Fruit fly (Drosophila melanogaster) Kc167 (cell line): ENCODE data around the gene GABA-B-R3.

Experiments
- Myc ChIP-seq: fragments of >200 bp; optimal IDR thresholded peaks from 2 replicates; lab custom pipeline; 2017; ENCODE audit warnings: missing external identifiers
- Sin3A ChIP-seq: fragments of >200 bp; optimal IDR thresholded peaks from 2 replicates; lab custom pipeline; 2018; ENCODE audit warnings: missing external identifiers
- h ChIP-seq: fragments of >200 bp; optimal IDR thresholded peaks from 3 replicates; lab custom pipeline; 2018; ENCODE audit warnings: missing external identifiers
- insv ChIP-seq: fragments of >200 bp; optimal IDR thresholded peaks from 3 replicates; lab custom pipeline; 2018; ENCODE audit warnings: missing external identifiers
- psq ChIP-seq: fragments of >200 bp; optimal IDR thresholded peaks from 2 replicates; lab custom pipeline; 2017; ENCODE audit warnings: missing external identifiers
- ttk ChIP-seq: sonication (Bioruptor generic); optimal IDR thresholded peaks from 2 replicates; lab custom pipeline; 2017; ENCODE audit warnings: missing external identifiers

GABA-B-R3 gene

DNA sequence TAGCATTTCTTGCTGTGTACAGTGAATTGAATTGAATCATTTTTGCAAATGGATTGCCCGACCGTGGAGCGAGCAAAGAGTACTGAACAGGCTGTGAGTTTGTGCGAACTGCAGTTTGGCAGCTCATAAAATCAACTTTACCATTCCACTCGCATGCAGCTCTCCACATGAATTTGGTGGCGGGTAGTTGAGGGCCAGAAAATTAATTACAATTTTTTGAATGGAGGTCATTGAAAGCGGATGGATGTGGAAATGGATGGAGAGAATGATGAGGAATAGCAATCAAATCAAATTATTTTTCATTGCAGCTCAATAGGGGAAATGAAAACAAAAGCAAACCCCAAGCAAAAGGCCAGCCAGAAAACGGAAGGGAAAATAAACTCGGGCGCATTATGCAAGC, at the start of gene GABA-B-R3:
TSS of gene GABA-B-R3 (plus strand) at position 301 of the 400 bp plus-strand sequence.
- no peak for TF ChIP-seq Myc (lab: Kevin White, UChicago)
- no peak for TF ChIP-seq Sin3A (lab: Kevin White, UChicago)
- no peak for TF ChIP-seq psq (lab: Kevin White, UChicago)
- no peak for TF ChIP-seq insv
- TF ChIP-seq h: no peak
- TF ChIP-seq ttk (lab: Kevin White, UChicago): no peak

dm6 chr2L:700787-701186, 49.0 kb upstream of the GABA-B-R3 start:
- TF ChIP-seq ttk (lab: Kevin White, UChicago) (no peak), h (no peak), insv (no peak), Myc (lab: Kevin White, UChicago) (no peak), Sin3A (lab: Kevin White, UChicago) (no peak), psq (lab: Kevin White, UChicago) (no peak)

DNA sequence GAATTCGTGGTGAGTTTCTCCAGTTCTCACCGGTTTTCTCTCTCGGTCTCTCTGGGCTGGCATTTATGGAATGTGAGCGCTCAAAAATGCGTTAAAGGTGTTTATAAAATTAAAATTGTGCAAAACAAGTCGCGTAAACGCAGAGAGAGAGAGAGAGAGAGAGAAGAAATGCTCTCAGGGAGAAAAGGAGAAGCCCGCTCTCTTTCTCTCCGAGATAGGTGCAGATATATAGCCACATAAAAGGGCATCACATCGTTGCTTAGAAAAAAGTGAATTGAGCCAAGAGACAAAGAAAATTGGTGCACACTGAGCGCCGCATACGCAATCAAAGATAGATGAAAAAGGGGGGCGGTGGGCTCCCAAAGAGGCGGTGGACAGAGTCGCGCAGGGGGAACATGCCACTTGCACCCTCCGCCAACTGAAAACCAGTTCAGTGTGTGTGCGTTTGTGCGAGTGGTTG, 47.8 kb upstream of the GABA-B-R3 start:
- TF ChIP-seq psq (lab: Kevin White, UChicago) (no peak), Myc (lab: Kevin White, UChicago) (no peak), insv (no peak), ttk (lab: Kevin White, UChicago) (no peak), h (no peak), Sin3A (lab: Kevin White, UChicago) (no peak)

dm6 chr2L:705216-705615, 44.5 kb upstream of the GABA-B-R3 start:
- TF ChIP-seq psq (lab: Kevin White, UChicago): no peak

DNA sequence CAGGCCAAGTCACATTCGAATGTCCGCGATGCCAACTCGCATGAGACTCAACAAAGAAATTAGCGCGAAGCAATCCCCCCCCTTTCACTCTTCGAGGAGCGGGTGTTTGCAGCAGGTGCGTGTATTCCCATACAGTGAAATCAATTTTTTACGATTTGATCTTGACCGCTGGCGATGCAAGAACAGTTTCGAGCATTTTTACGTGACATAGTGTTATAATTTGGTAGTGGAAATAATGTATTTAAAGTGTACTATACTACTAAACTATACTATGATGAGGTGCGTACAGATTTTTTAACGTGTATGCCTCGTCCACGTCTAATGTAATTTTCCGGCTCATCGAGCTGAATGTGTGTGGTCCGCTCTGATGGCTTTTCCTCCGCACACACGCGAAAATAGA, 37.5 kb upstream of the GABA-B-R3 start:
- no peak for TF ChIP-seq ttk (lab: Kevin White, UChicago)
- no peak for TF ChIP-seq Myc (lab: Kevin White, UChicago)
- no peak for TF ChIP-seq Sin3A (lab: Kevin White, UChicago)
- no peak for TF ChIP-seq h
- no peak for TF ChIP-seq psq (lab: Kevin White, UChicago)
- TF ChIP-seq insv: no peak

- no peak for TF ChIP-seq Sin3A (lab: Kevin White, UChicago)
- TF ChIP-seq insv: no peak
- TF ChIP-seq Myc (lab: Kevin White, UChicago): no peak
- no peak for TF ChIP-seq psq (lab: Kevin White, UChicago)
Observed at dm6 chr2L:713232-713631, 36.5 kb upstream of the GABA-B-R3 start.

dm6 chr2L:714747-715488, 34.8 kb upstream of the GABA-B-R3 start, which contains the start of gene ds:
TSS of gene ds (minus strand) at chr2L:714983.
- TF ChIP-seq Myc (lab: Kevin White, UChicago) (no peak), Sin3A (lab: Kevin White, UChicago) (no peak), h (no peak), ttk (lab: Kevin White, UChicago) (no peak), psq (lab: Kevin White, UChicago) (no peak), insv (no peak)

DNA sequence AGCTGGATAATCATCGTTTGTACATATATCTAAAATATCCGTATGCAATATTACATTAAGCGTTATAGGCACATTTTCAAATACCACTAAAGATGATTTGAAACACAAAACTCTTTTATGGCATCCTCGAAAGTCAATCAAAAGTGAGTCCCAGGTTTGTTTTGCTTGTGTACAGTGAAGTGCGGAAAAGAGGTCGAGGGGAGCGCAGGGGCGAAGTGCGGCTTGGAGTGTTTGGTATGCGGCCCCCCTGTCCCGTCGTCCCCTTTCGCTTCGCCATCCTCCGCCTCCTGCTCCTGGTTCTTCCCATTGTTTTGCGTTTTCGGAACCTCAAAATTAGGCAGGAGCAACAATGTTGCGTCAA, 34.3 kb upstream of the GABA-B-R3 start:
- TF ChIP-seq insv (no peak), h (no peak), psq (lab: Kevin White, UChicago) (no peak), ttk (lab: Kevin White, UChicago) (no peak), Myc (lab: Kevin White, UChicago) (no peak), Sin3A (lab: Kevin White, UChicago) (no peak)

dm6 chr2L:716547-716946, 33.2 kb upstream of the GABA-B-R3 start:
- TF ChIP-seq h (no peak), ttk (lab: Kevin White, UChicago) (no peak), Myc (lab: Kevin White, UChicago) (no peak), Sin3A (lab: Kevin White, UChicago) (no peak), psq (lab: Kevin White, UChicago) (no peak), insv (no peak)

dm6 chr2L:717783-718182, 32.0 kb upstream of the GABA-B-R3 start:
- TF ChIP-seq psq (lab: Kevin White, UChicago) (no peak), ttk (lab: Kevin White, UChicago) (no peak), insv (no peak), Sin3A (lab: Kevin White, UChicago) (no peak), h (no peak), Myc (lab: Kevin White, UChicago) (no peak)

DNA sequence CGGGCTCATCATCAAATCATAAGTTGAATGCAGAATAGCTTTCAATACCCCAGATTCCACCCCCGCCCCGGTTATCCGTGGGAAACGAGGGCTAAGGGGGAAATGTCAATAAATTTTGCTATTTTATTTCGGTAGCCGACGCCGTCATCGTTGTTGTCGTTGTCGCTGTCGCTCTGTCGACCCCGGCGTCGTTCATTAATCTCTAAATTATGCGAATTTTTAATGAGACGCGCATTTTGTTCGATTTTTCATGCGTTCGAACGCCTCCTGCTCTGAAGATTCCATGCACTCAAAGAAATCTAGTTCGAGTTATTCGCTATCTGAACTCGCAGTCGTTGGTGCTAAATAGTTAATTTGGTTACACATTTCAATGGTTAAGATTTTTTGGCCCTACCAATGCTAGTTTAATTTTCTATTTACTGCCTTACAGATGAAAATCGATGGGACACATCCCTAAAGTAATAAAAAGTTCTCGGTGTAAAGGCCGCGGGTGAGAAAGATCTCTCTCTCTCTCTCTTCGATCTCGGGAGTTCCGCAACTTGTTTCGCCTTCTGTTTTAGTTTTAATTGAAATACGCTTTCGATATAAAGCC, 31.4 kb upstream of the GABA-B-R3 start:
- TF ChIP-seq psq (lab: Kevin White, UChicago): no peak
- TF ChIP-seq h: no peak
- no peak for TF ChIP-seq Sin3A (lab: Kevin White, UChicago)
- no peak for TF ChIP-seq insv
- TF ChIP-seq Myc (lab: Kevin White, UChicago): no peak
- no peak for TF ChIP-seq ttk (lab: Kevin White, UChicago)

DNA sequence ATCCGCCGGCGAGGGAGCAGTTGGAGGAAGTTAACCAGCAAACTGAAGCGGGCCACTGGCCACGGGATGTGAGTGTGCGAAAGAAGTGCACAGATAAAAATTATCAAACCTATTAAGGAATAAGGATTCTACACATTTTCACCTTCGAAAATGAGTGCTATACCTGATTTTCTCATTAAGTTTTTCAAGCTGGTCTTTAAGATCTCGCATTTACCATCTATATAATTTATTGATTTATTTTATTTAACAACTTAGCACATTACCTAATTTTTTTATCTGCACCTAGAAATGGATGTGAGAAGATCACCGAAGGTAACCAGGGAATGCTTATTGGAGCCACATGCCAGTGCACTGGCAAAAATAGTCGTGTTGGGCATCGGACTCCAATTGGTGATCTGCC, 28.0 kb upstream of the GABA-B-R3 start:
- no peak for TF ChIP-seq Myc (lab: Kevin White, UChicago)
- TF ChIP-seq psq (lab: Kevin White, UChicago): no peak
- TF ChIP-seq ttk (lab: Kevin White, UChicago): no peak
- TF ChIP-seq insv: no peak
- no peak for TF ChIP-seq h
- TF ChIP-seq Sin3A (lab: Kevin White, UChicago): no peak
